Worm (Caenorhabditis elegans) whole organism, L3 larva: Measurements from ENCODE around the gene pqn-41.

Experiments used
- R02D3.7 ChIP-seq: fragments of 150-350 bp; optimal IDR thresholded peaks from 2 replicates; lab custom pipeline; 2014; ENCODE audit warnings: missing biosample characterization, missing genetic modification characterization
- aly-2 ChIP-seq: fragments of 150-350 bp; optimal IDR thresholded peaks from 2 replicates; lab custom pipeline; 2014; ENCODE audit warnings: missing biosample characterization, missing genetic modification characterization
- ama-1 ChIP-seq: fragments of 150-350 bp; optimal IDR thresholded peaks from 2 replicates; lab custom pipeline; 2018
- ceh-16 ChIP-seq: sonication (generic microtip); optimal IDR thresholded peaks from 2 replicates; lab custom pipeline; 2017; ENCODE audit warnings: missing biosample characterization, missing genetic modification characterization
- ceh-28 ChIP-seq: fragments of 150-350 bp; optimal IDR thresholded peaks from 2 replicates; lab custom pipeline; 2014; ENCODE audit warnings: missing biosample characterization, missing genetic modification reagents, missing genetic modification characterization
- egl-27 ChIP-seq: sonication (generic microtip); optimal IDR thresholded peaks from 4 replicates; lab custom pipeline; 2017; ENCODE audit warnings: missing biosample characterization, missing genetic modification reagents, missing genetic modification characterization
- egl-5 ChIP-seq: fragments of 150-350 bp; optimal IDR thresholded peaks from 2 replicates; lab custom pipeline; 2017; ENCODE audit warnings: missing biosample characterization, missing genetic modification reagents, missing genetic modification characterization, inconsistent platforms
- elt-1 ChIP-seq: fragments of 150-350 bp; optimal IDR thresholded peaks from 2 replicates; lab custom pipeline; 2014; ENCODE audit warnings: missing biosample characterization, missing genetic modification characterization
- elt-2 ChIP-seq: sonication (generic microtip); optimal IDR thresholded peaks from 2 replicates; lab custom pipeline; 2016; ENCODE audit warnings: missing genetic modification reagents, mild to moderate bottlenecking, missing genetic modification characterization, missing compliant biosample characterization
- elt-3 ChIP-seq, 3 experiments: fragments of 150-350 bp in 1 of 3; sonication (generic microtip) in 2 of 3; optimal IDR thresholded peaks; 2 replicates in 2 of 3; 4 replicates in 1 of 3; lab custom pipeline; 2014 to 2017; ENCODE audit warnings: missing biosample characterization in 3 of 3, missing genetic modification characterization in 3 of 3
- fkh-2 ChIP-seq: fragments of 150-350 bp; optimal IDR thresholded peaks from 2 replicates; lab custom pipeline; 2014; ENCODE audit warnings: missing biosample characterization, missing genetic modification reagents, missing genetic modification characterization
- hmg-11 ChIP-seq: sonication (generic microtip); optimal IDR thresholded peaks from 2 replicates; lab custom pipeline; 2016; ENCODE audit warnings: missing genetic modification characterization, missing compliant biosample characterization
- jun-1 ChIP-seq: fragments of 150-350 bp; optimal IDR thresholded peaks from 2 replicates; lab custom pipeline; 2014; ENCODE audit warnings: missing biosample characterization, missing genetic modification reagents, missing genetic modification characterization
- lsy-12 ChIP-seq: sonication (generic microtip); optimal IDR thresholded peaks from 2 replicates; lab custom pipeline; 2016; ENCODE audit warnings: mild to moderate bottlenecking, missing genetic modification characterization, missing compliant biosample characterization
- mdl-1 ChIP-seq: fragments of 150-350 bp; optimal IDR thresholded peaks from 2 replicates; lab custom pipeline; 2014; ENCODE audit warnings: missing biosample characterization, missing genetic modification characterization
- mml-1 ChIP-seq: fragments of 150-350 bp; sonication (generic microtip); optimal IDR thresholded peaks from 3 replicates; lab custom pipeline; 2014; ENCODE audit warnings: missing biosample characterization, missing genetic modification characterization
- nhr-23 ChIP-seq: fragments of 150-350 bp; optimal IDR thresholded peaks from 2 replicates; lab custom pipeline; 2014; ENCODE audit warnings: missing biosample characterization, missing genetic modification reagents, missing genetic modification characterization
- nhr-25 ChIP-seq: sonication (generic microtip); optimal IDR thresholded peaks from 2 replicates; lab custom pipeline; 2017; ENCODE audit warnings: missing biosample characterization, missing genetic modification characterization
- nhr-28 ChIP-seq: fragments of 150-350 bp; optimal IDR thresholded peaks from 2 replicates; lab custom pipeline; 2014; ENCODE audit warnings: missing biosample characterization, missing genetic modification characterization
- nhr-76 ChIP-seq: fragments of 150-350 bp; sonication (generic microtip); optimal IDR thresholded peaks from 5 replicates; lab custom pipeline; 2014; ENCODE audit warnings: missing biosample characterization, missing genetic modification characterization
- nhr-77 ChIP-seq: fragments of 150-350 bp; optimal IDR thresholded peaks from 2 replicates; lab custom pipeline; 2014; ENCODE audit warnings: missing biosample characterization, missing genetic modification characterization
- snpc-4 ChIP-seq: fragments of 150-350 bp; optimal IDR thresholded peaks from 2 replicates; lab custom pipeline; 2014; ENCODE audit warnings: missing biosample characterization, missing genetic modification characterization
- ztf-11 ChIP-seq: fragments of 150-350 bp; optimal IDR thresholded peaks from 2 replicates; lab custom pipeline; 2014; ENCODE audit warnings: missing biosample characterization, missing genetic modification characterization

The pqn-41 gene

ce11 chrIII:1950236-1950635 is 44.5 kb downstream of the pqn-41 start, which contains the start of the genes polh-1 and rps-22 (continued):
- peak; percentile 66 for TF ChIP-seq egl-5
- peak; percentile 36 for TF ChIP-seq egl-27 (tag; lab: Kevin White, UChicago)
- peak; percentile 46 for TF ChIP-seq aly-2 (tag; lab: Kevin White, UChicago)
- TF ChIP-seq nhr-77 (tag; lab: Kevin White, UChicago): peak; percentile 25
- TF ChIP-seq nhr-28 (tag; lab: Kevin White, UChicago): no peak
- TF ChIP-seq nhr-23 (tag; lab: Kevin White, UChicago): peak; percentile 96
- TF ChIP-seq snpc-4 (tag; lab: Kevin White, UChicago): peak; percentile 85
- TF ChIP-seq lsy-12 (tag; lab: Kevin White, UChicago): peak; percentile 75

- TF ChIP-seq ceh-16 (tag; lab: Kevin White, UChicago): no peak
- peak; percentile 7 for TF ChIP-seq elt-2 (tag; lab: Kevin White, UChicago)
- no peak for TF ChIP-seq aly-2 (tag; lab: Kevin White, UChicago)
- peak; percentile 23 for TF ChIP-seq ama-1
These were observed 45.6 kb downstream of the pqn-41 start, which contains the start of gene F53A3.7 for ce11 chrIII:1951388-1951787. Gene F53A3.7, plus strand, starts transcription at chrIII:1951526.

ce11 chrIII:1955520-1956095 is 49.9 kb downstream of the pqn-41 start:
- TF ChIP-seq ceh-28: peak; percentile 99
- no peak for TF ChIP-seq ama-1

ce11 chrIII:1961895-1962506 is 56.2 kb downstream of the pqn-41 start, which contains the start of gene mboa-6:
Gene mboa-6, minus strand, starts transcription at chrIII:1961945.
- TF ChIP-seq hmg-11 (tag; lab: Kevin White, UChicago): peak; percentile 18
- TF ChIP-seq nhr-28 (tag; lab: Kevin White, UChicago): no peak

- TF ChIP-seq nhr-23 (tag; lab: Kevin White, UChicago): peak; percentile 46
- TF ChIP-seq nhr-25 (tag; lab: Kevin White, UChicago): no peak
- no peak for TF ChIP-seq jun-1 (tag; lab: Kevin White, UChicago)
- TF ChIP-seq elt-2 (tag; lab: Kevin White, UChicago): peak; percentile 41
- TF ChIP-seq R02D3.7 (tag; lab: Kevin White, UChicago): no peak
These were observed 56.8 kb downstream of the pqn-41 start for ce11 chrIII:1962552-1962951.

- TF ChIP-seq snpc-4 (tag; lab: Kevin White, UChicago): no peak
- no peak for TF ChIP-seq nhr-28 (tag; lab: Kevin White, UChicago)
These were observed 57.4 kb downstream of the pqn-41 start for ce11 chrIII:1963128-1963527.

ce11 chrIII:1965161-1965560 is 59.4 kb downstream of the pqn-41 start:
- TF ChIP-seq ceh-28: peak; percentile 91

- TF ChIP-seq ceh-28: peak; percentile 76
These were observed 59.8 kb downstream of the pqn-41 start for ce11 chrIII:1965580-1965979.

- TF ChIP-seq elt-1 (tag; lab: Kevin White, UChicago) (no peak), mdl-1 (no peak), ztf-11 (no peak), nhr-76 (tag; lab: Kevin White, UChicago) (no peak), elt-3 (tag; optimal IDR thresholded peaks at IDR 0.05; lab: Kevin White, UChicago) (no peak), fkh-2 (tag; lab: Kevin White, UChicago) (no peak), lsy-12 (tag; lab: Kevin White, UChicago) (no peak), mml-1 (no peak)
These were observed 64.0 kb downstream of the pqn-41 start, which contains the start of gene moa-1 for ce11 chrIII:1969802-1970201. Gene moa-1, minus strand, starts transcription at chrIII:1969902.
